Fruit fly (Drosophila melanogaster): ENCODE data around the gene Sodh1.

DNA sequence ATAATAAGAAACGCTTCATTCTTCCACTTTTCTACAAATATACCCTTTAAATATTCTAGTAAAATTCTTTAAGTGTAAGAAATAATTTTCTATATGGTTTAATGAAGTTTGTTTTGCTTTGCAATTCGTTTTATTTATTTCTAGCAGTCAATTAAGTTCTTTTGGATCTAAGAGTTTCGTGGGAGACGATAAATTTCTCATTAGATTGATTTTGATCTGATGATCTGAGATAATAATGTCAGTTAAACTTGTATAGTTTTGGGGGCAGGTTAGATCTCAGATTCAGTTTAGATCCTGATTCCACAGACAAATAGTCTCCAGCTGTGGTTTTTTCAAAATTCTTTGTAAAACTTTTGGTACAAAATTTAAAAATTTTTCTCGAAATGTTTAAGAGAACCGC is 6.9 kb downstream of the Sodh1 start, which contains the start of gene dj:
- TF ChIP-seq dmrt93B (GFP tag; optimal IDR thresholded peaks at IDR 0.05) (no peak), h (GFP tag; optimal IDR thresholded peaks at IDR 0.05) (no peak)
